Worm (Caenorhabditis elegans): ENCODE results near the gene srsx-16.

srsx-16 gene

ce11 chrIV:5586320-5586720 is 33.2 kb downstream of the srsx-16 start:
- TF ChIP-seq lin-14 (GFP tag; optimal IDR thresholded peaks at IDR 0.05) (peak; percentile 82), elt-3 (tag; optimal IDR thresholded peaks at IDR 0.05) (peak in 1 of 6 experiments; percentile 8), ceh-88 (GFP tag; IDR thresholded peaks at IDR 0.05) (0 out of 2 replicates have a peak, but pooled peaks have one; percentile 17), nhr-47 (tag; optimal IDR thresholded peaks at IDR 0.05) (peak; percentile 1), lin-35 (GFP tag; optimal IDR thresholded peaks at IDR 0.05) (peak in 1 of 2 experiments; percentile 48), mep-1 (tag; optimal IDR thresholded peaks at IDR 0.05) (peak; percentile 27), lsy-2 (tag; optimal IDR thresholded peaks at IDR 0.05) (peak; percentile 11 to 64), C34B4.2 (tag; optimal IDR thresholded peaks at IDR 0.05) (no peak), pax-3 (tag; optimal IDR thresholded peaks at IDR 0.05) (no peak), ceh-8 (GFP tag; optimal IDR thresholded peaks at IDR 0.05) (peak; percentile 36), nhr-71 (tag; optimal IDR thresholded peaks at IDR 0.05) (peak; percentile 62), lin-13 (GFP tag; optimal IDR thresholded peaks at IDR 0.05) (peak; percentile 1), mab-9 (GFP tag; IDR thresholded peaks at IDR 0.05) (no peak), nhr-85 (tag) (peak; percentile 95), nhr-90 (tag; optimal IDR thresholded peaks at IDR 0.05; ENCODE audit: poor library complexity) (peak; percentile 30), ztf-4 (tag; optimal IDR thresholded peaks at IDR 0.05) (no peak), snu-23 (GFP tag; optimal IDR thresholded peaks at IDR 0.05) (peak; percentile 47), nhr-12 (tag; optimal IDR thresholded peaks at IDR 0.05) (no peak), blmp-1 (tag; optimal IDR thresholded peaks at IDR 0.05) (peak; percentile 48), dpl-1 (GFP tag; optimal IDR thresholded peaks at IDR 0.05) (peak in 1 of 3 experiments; percentile 14), nhr-11 (tag; optimal IDR thresholded peaks at IDR 0.05) (no peak), nhr-20 (tag; optimal IDR thresholded peaks at IDR 0.05) (peak; percentile 38), swsn-7 (tag; optimal IDR thresholded peaks at IDR 0.05) (peak; percentile 24), skn-1 (tag; optimal IDR thresholded peaks at IDR 0.05) (peak; percentile 46)

ce11 chrIV:5584384-5584783 is 35.2 kb downstream of the srsx-16 start, which contains the start of gene fkh-7:
Gene fkh-7, plus strand, starts transcription at chrIV:5584684.
- TF ChIP-seq nhr-76 (tag; optimal IDR thresholded peaks at IDR 0.05) (no peak), nhr-11 (tag; optimal IDR thresholded peaks at IDR 0.05) (no peak), xbp-1 (tag; optimal IDR thresholded peaks at IDR 0.05) (no peak), lin-15B (tag; optimal IDR thresholded peaks at IDR 0.05) (no peak), snpc-4 (tag; optimal IDR thresholded peaks at IDR 0.05) (no peak), nhr-20 (tag; optimal IDR thresholded peaks at IDR 0.05) (no peak), Y116A8C.19 (tag; optimal IDR thresholded peaks at IDR 0.05; ENCODE audit: borderline replicate concordance) (no peak), dsc-1 (tag; optimal IDR thresholded peaks at IDR 0.05) (no peak), efl-3 (GFP tag; optimal IDR thresholded peaks at IDR 0.05) (no peak), ceh-82 (tag; optimal IDR thresholded peaks at IDR 0.05) (no peak), unc-98 (GFP tag; IDR thresholded peaks at IDR 0.05) (no peak), sup-37 (GFP tag; optimal IDR thresholded peaks at IDR 0.05) (no peak), nhr-19 (GFP tag; conservative IDR thresholded peaks at IDR 0.05) (no peak), ets-5 (GFP tag; IDR thresholded peaks at IDR 0.05) (no peak), mef-2 (tag; optimal IDR thresholded peaks at IDR 0.05) (no peak)

ce11 chrIV:5583184-5583583 is 36.4 kb downstream of the srsx-16 start:
- no peak for TF ChIP-seq efl-3 (GFP tag; optimal IDR thresholded peaks at IDR 0.05)
- no peak for TF ChIP-seq irx-1 (tag; optimal IDR thresholded peaks at IDR 0.05)
- TF ChIP-seq unc-98 (GFP tag; IDR thresholded peaks at IDR 0.05) = no peak
- TF ChIP-seq blmp-1 (tag; optimal IDR thresholded peaks at IDR 0.05) = peak; percentile 7
- no peak for TF ChIP-seq pax-3 (tag; optimal IDR thresholded peaks at IDR 0.05)
- no peak for TF ChIP-seq sup-37 (GFP tag; optimal IDR thresholded peaks at IDR 0.05)
- peak; percentile 18 for TF ChIP-seq lin-14 (GFP tag; optimal IDR thresholded peaks at IDR 0.05)
- TF ChIP-seq isw-1 (GFP tag; IDR thresholded peaks at IDR 0.05) = no peak
- TF ChIP-seq lin-35 (GFP tag; optimal IDR thresholded peaks at IDR 0.05) = peak in 1 of 2 experiments; percentile 54
- TF ChIP-seq pqm-1 (tag; optimal IDR thresholded peaks at IDR 0.05) = no peak
- peak; percentile 16 for TF ChIP-seq nhr-20 (tag; optimal IDR thresholded peaks at IDR 0.05)
- TF ChIP-seq dpl-1 (GFP tag; optimal IDR thresholded peaks at IDR 0.05) = no peak
- no peak for TF ChIP-seq efl-1 (optimal IDR thresholded peaks at IDR 0.05)
- TF ChIP-seq efl-1 (GFP tag; optimal IDR thresholded peaks at IDR 0.05 in 1 of 2) = no peak
- TF ChIP-seq Y116A8C.19 (tag; optimal IDR thresholded peaks at IDR 0.05; ENCODE audit: borderline replicate concordance) = no peak
- TF ChIP-seq unc-30 (tag; optimal IDR thresholded peaks at IDR 0.05) = no peak
- no peak for TF ChIP-seq fkh-10 (GFP tag; optimal IDR thresholded peaks at IDR 0.05)
- no peak for TF ChIP-seq snpc-4 (tag; optimal IDR thresholded peaks at IDR 0.05)
- no peak for TF ChIP-seq fkh-4 (tag; optimal IDR thresholded peaks at IDR 0.05; ENCODE audit: borderline replicate concordance)
- no peak for TF ChIP-seq nhr-11 (tag; optimal IDR thresholded peaks at IDR 0.05)
- no peak for TF ChIP-seq lsy-2 (tag; optimal IDR thresholded peaks at IDR 0.05)
- TF ChIP-seq aha-1 (tag; optimal IDR thresholded peaks at IDR 0.05) = no peak
- no peak for TF ChIP-seq nhr-19 (GFP tag; conservative IDR thresholded peaks at IDR 0.05)
- TF ChIP-seq mdl-1 (tag; optimal IDR thresholded peaks at IDR 0.05) = no peak
- no peak for TF ChIP-seq nhr-71 (tag; optimal IDR thresholded peaks at IDR 0.05)
- TF ChIP-seq nhr-12 (tag; optimal IDR thresholded peaks at IDR 0.05) = no peak
- no peak for TF ChIP-seq dsc-1 (tag; optimal IDR thresholded peaks at IDR 0.05)
- no peak for TF ChIP-seq ces-1 (GFP tag; optimal IDR thresholded peaks at IDR 0.05)

Data from whole organism, L1 larva.